Worm (Caenorhabditis elegans) whole organism, late embryonic: ENCODE results near the gene str-161.

Source experiments
- C08G9.2 ChIP-seq: sonication (generic microtip); optimal IDR thresholded peaks from 2 replicates; lab custom pipeline; 2016; ENCODE audit warnings: mild to moderate bottlenecking, missing genetic modification characterization, moderate library complexity, missing compliant biosample characterization
- K09A11.1 ChIP-seq: sonication (generic microtip); optimal IDR thresholded peaks from 2 replicates; lab custom pipeline; 2017; ENCODE audit warnings: antibody characterized with exemption, mild to moderate bottlenecking, missing genetic modification characterization, missing compliant biosample characterization; ENCODE audit not compliant: insufficient read depth
- T23F11.4 ChIP-seq: fragments of 200-800 bp; sonication (Bioruptor generic); optimal IDR thresholded peaks from 2 replicates; lab custom pipeline; 2018; ENCODE audit warnings: mild to moderate bottlenecking, missing genetic modification characterization, missing compliant biosample characterization
- ama-1 ChIP-seq: fragments of 150-350 bp; optimal IDR thresholded peaks from 2 replicates; lab custom pipeline; 2014
- che-1 ChIP-seq: sonication (generic microtip); optimal IDR thresholded peaks from 2 replicates; lab custom pipeline; 2016; ENCODE audit warnings: mild to moderate bottlenecking, missing genetic modification characterization, missing compliant biosample characterization
- elt-4 ChIP-seq: sonication (generic microtip); optimal IDR thresholded peaks from 2 replicates; lab custom pipeline; 2016; ENCODE audit warnings: missing genetic modification characterization, missing compliant biosample characterization
- fax-1 ChIP-seq: sonication (generic microtip); optimal IDR thresholded peaks from 2 replicates; lab custom pipeline; 2016; ENCODE audit warnings: missing genotype, missing genetic modification characterization, missing compliant biosample characterization
- gmeb-2 ChIP-seq: sonication (generic microtip); optimal IDR thresholded peaks from 2 replicates; lab custom pipeline; 2016; ENCODE audit warnings: missing genetic modification characterization, inconsistent platforms, missing compliant biosample characterization
- hlh-6 ChIP-seq: sonication (generic microtip); optimal IDR thresholded peaks from 2 replicates; lab custom pipeline; 2016; ENCODE audit warnings: missing genotype, missing genetic modification characterization, missing compliant biosample characterization
- nfya-1 ChIP-seq: sonication (generic microtip); optimal IDR thresholded peaks from 2 replicates; lab custom pipeline; 2017; ENCODE audit warnings: missing genetic modification characterization, mild to moderate bottlenecking, missing compliant biosample characterization, antibody characterized with exemption, moderate library complexity
- nhr-11 ChIP-seq: fragments of 150-350 bp; optimal IDR thresholded peaks from 2 replicates; lab custom pipeline; 2014; ENCODE audit warnings: missing biosample characterization, missing genetic modification characterization
- pros-1 ChIP-seq: fragments of 150-350 bp; optimal IDR thresholded peaks from 2 replicates; lab custom pipeline; 2014; ENCODE audit warnings: missing biosample characterization, missing genetic modification reagents, missing genetic modification characterization
- sdc-2 ChIP-seq: sonication (generic microtip); optimal IDR thresholded peaks from 2 replicates; lab custom pipeline; 2016; ENCODE audit warnings: missing genotype, missing genetic modification characterization, missing compliant biosample characterization
- sox-2 ChIP-seq: fragments of 200-800 bp; sonication (Bioruptor generic); IDR thresholded peaks from 2 replicates; pipeline ENCODE4 v1.3.6; 2022; ENCODE audit warnings: missing genetic modification reagents, missing genetic modification characterization, missing compliant biosample characterization
- syd-9 ChIP-seq: sonication (generic microtip); optimal IDR thresholded peaks from 2 replicates; lab custom pipeline; 2016; ENCODE audit warnings: mild to moderate bottlenecking, missing genetic modification characterization, moderate library complexity, missing compliant biosample characterization
- ttx-3 ChIP-seq: sonication (generic microtip); optimal IDR thresholded peaks from 2 replicates; lab custom pipeline; 2016; ENCODE audit warnings: missing genetic modification reagents, missing genetic modification characterization, missing compliant biosample characterization
- unc-55 ChIP-seq: sonication (generic microtip); optimal IDR thresholded peaks from 2 replicates; lab custom pipeline; 2017; ENCODE audit warnings: missing biosample characterization, missing genetic modification reagents, missing genetic modification characterization
- unc-86 ChIP-seq: sonication (generic microtip); optimal IDR thresholded peaks from 2 replicates; lab custom pipeline; 2016; ENCODE audit warnings: missing genetic modification characterization, missing compliant biosample characterization
- ztf-16 ChIP-seq: sonication (generic microtip); optimal IDR thresholded peaks from 2 replicates; lab custom pipeline; 2017; ENCODE audit warnings: missing genetic modification characterization, missing compliant biosample characterization

The str-161 gene

ce11 chrIV:4858573-4858972 lies 45.3 kb downstream of the str-161 start, which contains the start of gene Y17G9A.3:
Gene Y17G9A.3, minus strand, starts transcription at chrIV:4858673.
- TF ChIP-seq K09A11.1 (tag; lab: Kevin White, UChicago) (no peak), T23F11.4 (GFP tag; lab: Kevin White, UChicago) (no peak), gmeb-2 (tag; lab: Kevin White, UChicago) (no peak), C08G9.2 (no peak), ama-1 (lab: Kevin White, UChicago) (no peak), hlh-6 (tag; lab: Kevin White, UChicago) (no peak), che-1 (tag; lab: Kevin White, UChicago) (no peak), nhr-11 (tag; lab: Kevin White, UChicago) (no peak), sox-2 (GFP tag; lab: Robert Waterston, UW) (no peak), unc-55 (no peak)

- no peak for TF ChIP-seq ttx-3 (tag; lab: Kevin White, UChicago)
- TF ChIP-seq ztf-16 (tag; lab: Kevin White, UChicago) = no peak
- TF ChIP-seq elt-4 = no peak
- TF ChIP-seq fax-1 (tag; lab: Kevin White, UChicago) = no peak
- TF ChIP-seq sdc-2 (tag; lab: Kevin White, UChicago) = no peak
- no peak for TF ChIP-seq syd-9 (tag; lab: Kevin White, UChicago)
- no peak for TF ChIP-seq unc-86
- no peak for TF ChIP-seq nfya-1
- no peak for TF ChIP-seq pros-1 (tag; lab: Kevin White, UChicago)
- TF ChIP-seq, all 69 proteins: peak for 0
These were observed 47.7 kb downstream of the str-161 start, which contains the start of gene Y17G9A.2 for ce11 chrIV:4856195-4856594. Gene Y17G9A.2, minus strand, starts transcription at chrIV:4856295.
